Worm (Caenorhabditis elegans): ENCODE data around the gene msp-65.
"Not testable (repeated sequence)": the region's sequence is repeated elsewhere in the genome, so short reads cannot be mapped to it uniquely, and the experiment has no call there.

msp-65 gene

DNA sequence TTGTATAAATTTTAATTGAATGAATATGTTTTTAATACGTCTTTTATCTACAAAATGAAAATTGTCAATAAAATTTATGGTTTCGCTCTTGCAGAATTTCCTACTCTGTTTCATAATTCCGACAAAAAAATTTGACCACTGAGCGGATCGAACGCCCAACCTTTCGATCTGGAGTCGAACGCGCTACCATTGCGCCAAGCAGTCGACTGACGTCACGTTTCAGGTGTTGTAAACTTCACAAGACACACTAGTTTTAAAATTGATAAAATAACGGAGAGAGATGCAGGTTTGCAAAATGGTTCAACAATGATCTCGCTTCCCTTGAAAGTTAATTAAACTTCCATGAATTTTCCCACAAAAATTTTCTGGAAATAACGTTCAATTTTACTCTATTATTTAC, 27.8 kb downstream of the msp-65 start (continued):
- TF ChIP-seq D2030.7 (GFP tag; IDR thresholded peaks at IDR 0.05) (peak; percentile 45; the same call in 1 of the 2 replicates), die-1 (tag; optimal IDR thresholded peaks at IDR 0.05) (peak; percentile 47), attf-6 (GFP tag; IDR thresholded peaks at IDR 0.05) (peak; percentile 46; the same call in 1 of the 2 replicates), tbp1 (GFP tag; optimal IDR thresholded peaks at IDR 0.05) (peak; percentile 87)

- TF ChIP-seq nhr-80 (tag; optimal IDR thresholded peaks at IDR 0.05) (peak; percentile 72), tbp1 (GFP tag; optimal IDR thresholded peaks at IDR 0.05) (peak; percentile 75), rpc-1 (tag; optimal IDR thresholded peaks at IDR 0.05) (peak; percentile 42), snpc-4 (tag; optimal IDR thresholded peaks at IDR 0.05) (peak in 1 of 4 experiments; percentile 35), B0261.1 (tag; optimal IDR thresholded peaks at IDR 0.05) (peak; percentile 51)
- not testable (repeated sequence) for TF ChIP-seq rpc-1 (optimal IDR thresholded peaks at IDR 0.05); snpc-4 (GFP tag; optimal IDR thresholded peaks at IDR 0.05)
Observed at ce11 chrIV:5350480-5351193, 34.3 kb downstream of the msp-65 start, which contains the start of gene gba-4. TSS of gene gba-4 (minus strand) at chrIV:5350897.

- TF ChIP-seq nhr-27 (tag; optimal IDR thresholded peaks at IDR 0.05) (no peak), akir-1 (GFP tag; optimal IDR thresholded peaks at IDR 0.05) (no peak)
Observed at ce11 chrIV:5353364-5353763, 37.0 kb downstream of the msp-65 start, which contains the start of gene Y4C6B.7. TSS of gene Y4C6B.7 (minus strand) at chrIV:5353464.

DNA sequence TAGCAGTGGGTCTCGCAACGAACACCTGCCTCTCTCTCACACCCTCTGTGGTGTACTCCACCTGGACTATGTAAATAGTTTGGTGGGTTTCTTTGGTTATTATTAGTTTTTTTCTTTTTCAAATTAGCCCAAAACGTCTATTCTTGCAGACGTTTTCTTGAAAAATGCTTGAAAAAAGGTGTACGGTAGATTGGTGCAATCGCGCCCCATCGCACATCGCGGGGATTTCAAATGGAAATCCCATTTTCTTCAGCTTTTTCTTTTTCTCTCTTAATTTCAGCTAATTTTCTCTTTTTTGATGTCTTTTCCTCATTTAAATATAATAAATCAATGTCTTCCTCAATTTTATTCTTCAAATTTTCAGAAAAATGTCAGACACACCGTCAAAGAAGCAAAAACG, 37.8 kb downstream of the msp-65 start, which contains the start of gene Y4C6B.1:
Gene Y4C6B.1 (plus strand): TSS at position 365 of the 400 bp plus-strand sequence.
- TF ChIP-seq ztf-28 (GFP tag; IDR thresholded peaks at IDR 0.05) (no peak), die-1 (tag; optimal IDR thresholded peaks at IDR 0.05) (no peak), mxl-1 (tag; optimal IDR thresholded peaks at IDR 0.05) (no peak), nhr-179 (tag; optimal IDR thresholded peaks at IDR 0.05) (no peak), snpc-3.4 (tag; optimal IDR thresholded peaks at IDR 0.05) (peak; percentile 10), mcd-1 (GFP tag; IDR thresholded peaks at IDR 0.05) (peak; percentile 69), nfya-1 (tag; optimal IDR thresholded peaks at IDR 0.05; ENCODE audit: borderline replicate concordance, insufficient read depth) (no peak), snpc-4 (GFP tag; optimal IDR thresholded peaks at IDR 0.05) (no peak), snpc-4 (tag; optimal IDR thresholded peaks at IDR 0.05) (peak in 3 of 4 experiments; percentile 59 to 80 (median 72)), mes-4 (tag; optimal IDR thresholded peaks at IDR 0.05) (no peak), ztf-18 (tag; optimal IDR thresholded peaks at IDR 0.05) (no peak), dpl-1 (GFP tag; optimal IDR thresholded peaks at IDR 0.05) (peak; percentile 8), tbp1 (GFP tag; optimal IDR thresholded peaks at IDR 0.05) (peak; percentile 24), lsl-1 (GFP tag; optimal IDR thresholded peaks at IDR 0.05) (peak; percentile 56), cebp-2 (GFP tag; IDR thresholded peaks at IDR 0.05) (no peak), aptf-2 (GFP tag; conservative IDR thresholded peaks at IDR 0.05) (no peak), lsy-27 (tag; optimal IDR thresholded peaks at IDR 0.05; ENCODE audit: borderline replicate concordance, insufficient read depth) (no peak), lin-26 (GFP tag; IDR thresholded peaks at IDR 0.05) (no peak), attf-6 (GFP tag; IDR thresholded peaks at IDR 0.05) (no peak), F37B4.10 (GFP tag; IDR thresholded peaks at IDR 0.05) (no peak), K11D2.4 (GFP tag; IDR thresholded peaks at IDR 0.05) (no peak), B0019.2 (GFP tag; conservative IDR thresholded peaks at IDR 0.05) (no peak), Y53G8AR.9 (GFP tag; conservative IDR thresholded peaks at IDR 0.05) (no peak), efl-1 (GFP tag; optimal IDR thresholded peaks at IDR 0.05) (peak; percentile 61), F10E7.11 (tag; optimal IDR thresholded peaks at IDR 0.05) (no peak), unc-130 (GFP tag; optimal IDR thresholded peaks at IDR 0.05) (no peak), C17E4.6 (GFP tag; IDR thresholded peaks at IDR 0.05) (no peak), ceh-40 (GFP tag; IDR thresholded peaks at IDR 0.05) (no peak), lin-35 (GFP tag; optimal IDR thresholded peaks at IDR 0.05) (no peak), ccch-3 (GFP tag; optimal IDR thresholded peaks at IDR 0.05) (no peak), rpc-1 (optimal IDR thresholded peaks at IDR 0.05) (no peak), rpc-1 (tag; optimal IDR thresholded peaks at IDR 0.05) (no peak), lir-1 (GFP tag; conservative IDR thresholded peaks at IDR 0.05) (no peak), mel-28 (tag; optimal IDR thresholded peaks at IDR 0.05; ENCODE audit: borderline replicate concordance) (no peak), hmg-20 (GFP tag; IDR thresholded peaks at IDR 0.05) (no peak), rcor-1 (GFP tag; IDR thresholded peaks at IDR 0.05) (no peak)
